Fruit fly (Drosophila melanogaster) whole organism: ENCODE results near the gene Mec2.

Experiments used
- CG8478 ChIP-seq: fragments of >200 bp; optimal IDR thresholded peaks from 2 replicates; lab custom pipeline; 2018; ENCODE audit warnings: inconsistent platforms
- Dll ChIP-seq: fragments of >200 bp; optimal IDR thresholded peaks from 2 replicates; lab custom pipeline; 2017
- EcR ChIP-seq, 2 experiments: fragments of >200 bp; optimal IDR thresholded peaks; 2 replicates each; lab custom pipeline; 2017; ENCODE audit warnings: missing biosample characterization in 2 of 2, missing genetic modification characterization in 2 of 2, missing genetic modification reagents in 2 of 2
- pan ChIP-seq: fragments of >200 bp; optimal IDR thresholded peaks from 2 replicates; lab custom pipeline; 2017
- psq ChIP-seq: fragments of >200 bp; optimal IDR thresholded peaks from 2 replicates; lab custom pipeline; 2017
- usp ChIP-seq: fragments of >200 bp; optimal IDR thresholded peaks from 2 replicates; lab custom pipeline; 2017; ENCODE audit warnings: missing biosample characterization, missing genetic modification characterization, mixed read lengths

Mec2 gene

DNA sequence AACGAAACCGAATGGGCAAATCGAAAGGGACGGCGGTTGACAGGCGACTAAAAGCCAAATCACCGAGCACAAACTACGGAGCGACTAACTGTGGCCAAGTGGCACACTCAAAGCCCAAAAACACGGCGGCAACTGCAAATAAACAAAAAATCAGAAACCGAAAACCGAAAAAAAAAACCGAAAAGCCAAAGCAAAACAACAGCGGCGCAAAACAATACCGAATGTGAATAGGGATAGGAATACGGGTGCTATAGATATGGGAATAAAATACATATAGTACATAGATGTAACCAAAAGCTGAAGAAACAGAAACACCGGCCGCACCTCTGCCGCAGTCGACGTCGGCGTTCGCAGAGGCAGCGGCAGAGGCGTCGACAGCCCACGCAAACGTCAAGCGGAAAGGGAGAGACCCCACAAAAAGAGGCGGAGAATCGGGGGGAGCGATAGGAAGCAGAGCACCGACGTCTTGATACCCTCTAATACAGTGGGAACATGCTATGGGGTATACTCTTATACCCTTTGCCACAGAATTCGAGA is 20.7 kb upstream of the Mec2 start, which contains the start of gene RhoGAP18B:
TSS of gene RhoGAP18B (minus strand) at position 51 of the 537 bp plus-strand sequence.
- no peak for TF ChIP-seq pan
- no peak for TF ChIP-seq EcR (GFP tag; optimal IDR thresholded peaks at IDR 0.05; lab: Kevin White, UChicago)
- no peak for TF ChIP-seq Dll (lab: Kevin White, UChicago)
- TF ChIP-seq usp (GFP tag; lab: Kevin White, UChicago) = no peak
- no peak for TF ChIP-seq psq
- TF ChIP-seq CG8478 (lab: Kevin White, UChicago) = no peak

dm6 chrX:19167586-19168403 is 20.0 kb upstream of the Mec2 start:
- TF ChIP-seq psq (no peak), pan (peak; percentile 84)

DNA sequence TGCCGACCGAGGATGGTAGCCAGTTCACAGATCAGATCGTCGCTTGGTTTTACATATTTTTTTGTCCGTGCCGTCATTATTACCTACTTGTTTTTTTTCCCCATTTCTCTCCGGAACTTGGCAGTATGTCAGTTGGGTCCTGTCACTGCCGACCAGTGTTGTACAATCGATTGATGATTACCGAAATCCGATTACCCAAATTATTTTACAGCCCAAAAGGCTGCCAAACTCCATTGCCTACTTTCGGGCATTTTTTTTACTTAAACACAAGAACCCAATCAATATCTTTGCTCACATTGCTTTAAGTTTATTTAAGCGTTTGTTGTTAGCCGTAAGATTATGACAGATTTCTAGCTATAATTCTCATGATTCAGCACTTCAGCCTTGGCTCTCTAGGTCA is 17.0 kb upstream of the Mec2 start, which contains the start of gene Inx5:
TSS of gene Inx5 (minus strand) at position 93 of the 400 bp plus-strand sequence.
- TF ChIP-seq psq (no peak), pan (no peak), CG8478 (lab: Kevin White, UChicago) (no peak), Dll (lab: Kevin White, UChicago) (no peak), usp (GFP tag; lab: Kevin White, UChicago) (no peak), EcR (GFP tag; optimal IDR thresholded peaks at IDR 0.05; lab: Kevin White, UChicago) (no peak)

DNA sequence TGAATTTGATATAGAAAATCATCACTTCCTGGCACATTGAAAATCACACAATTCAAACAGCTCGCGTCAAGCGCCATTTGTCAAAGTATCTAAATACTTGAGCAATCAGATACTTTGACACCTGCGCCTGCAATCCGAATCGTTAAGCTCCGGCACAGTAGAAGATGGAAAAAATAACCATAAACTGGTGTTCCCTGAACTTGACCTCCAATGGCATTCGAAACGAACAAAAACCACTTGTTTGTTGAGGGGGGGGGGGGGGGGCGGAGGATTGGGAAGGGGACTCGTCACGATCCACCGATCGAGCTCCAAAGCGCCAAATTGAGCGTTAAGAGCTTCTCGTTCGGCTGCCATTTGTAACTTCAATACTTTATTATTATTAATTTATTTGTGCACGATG is 15.9 kb upstream of the Mec2 start:
- TF ChIP-seq Dll (lab: Kevin White, UChicago) (no peak), psq (no peak), usp (GFP tag; lab: Kevin White, UChicago) (no peak), CG8478 (lab: Kevin White, UChicago) (no peak), pan (no peak), EcR (GFP tag; optimal IDR thresholded peaks at IDR 0.05; lab: Kevin White, UChicago) (no peak)

DNA sequence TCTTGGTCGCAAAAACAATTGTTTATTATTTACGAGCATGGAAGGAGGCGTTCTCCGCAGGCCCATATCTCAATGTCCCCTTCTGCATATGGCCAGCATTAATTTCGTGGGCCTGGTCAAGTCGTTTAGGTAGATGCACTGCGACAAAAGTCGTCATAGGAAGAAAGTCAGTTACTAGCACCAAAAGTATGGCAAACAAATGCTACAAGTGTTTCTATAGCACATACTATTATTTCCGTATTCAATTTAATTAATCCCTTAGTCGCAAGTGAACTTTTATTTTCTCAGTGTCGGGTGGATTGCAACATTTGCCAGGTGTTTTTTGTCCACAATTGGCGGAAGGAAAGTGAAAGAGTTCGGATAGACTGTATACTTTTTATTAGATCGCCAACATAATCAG is 14.9 kb upstream of the Mec2 start:
- TF ChIP-seq psq (no peak), CG8478 (lab: Kevin White, UChicago) (no peak), pan (no peak), EcR (GFP tag; optimal IDR thresholded peaks at IDR 0.05; lab: Kevin White, UChicago) (no peak), Dll (lab: Kevin White, UChicago) (no peak), usp (GFP tag; lab: Kevin White, UChicago) (no peak)

- TF ChIP-seq Dll (lab: Kevin White, UChicago) (no peak), EcR (GFP tag; optimal IDR thresholded peaks at IDR 0.05; lab: Kevin White, UChicago) (no peak), psq (no peak), pan (no peak), usp (GFP tag; lab: Kevin White, UChicago) (no peak), CG8478 (lab: Kevin White, UChicago) (no peak)
These were observed 13.7 kb upstream of the Mec2 start for dm6 chrX:19174092-19174491.

dm6 chrX:19174850-19175571 is 12.8 kb upstream of the Mec2 start, which contains the start of gene CG33939:
CG33939 (minus strand) TSS chrX:19174900.
- no peak for TF ChIP-seq pan
- no peak for TF ChIP-seq Dll (lab: Kevin White, UChicago)
- no peak for TF ChIP-seq usp (GFP tag; lab: Kevin White, UChicago)
- no peak for TF ChIP-seq CG8478 (lab: Kevin White, UChicago)
- no peak for TF ChIP-seq EcR (GFP tag; optimal IDR thresholded peaks at IDR 0.05; lab: Kevin White, UChicago)
- no peak for TF ChIP-seq psq

DNA sequence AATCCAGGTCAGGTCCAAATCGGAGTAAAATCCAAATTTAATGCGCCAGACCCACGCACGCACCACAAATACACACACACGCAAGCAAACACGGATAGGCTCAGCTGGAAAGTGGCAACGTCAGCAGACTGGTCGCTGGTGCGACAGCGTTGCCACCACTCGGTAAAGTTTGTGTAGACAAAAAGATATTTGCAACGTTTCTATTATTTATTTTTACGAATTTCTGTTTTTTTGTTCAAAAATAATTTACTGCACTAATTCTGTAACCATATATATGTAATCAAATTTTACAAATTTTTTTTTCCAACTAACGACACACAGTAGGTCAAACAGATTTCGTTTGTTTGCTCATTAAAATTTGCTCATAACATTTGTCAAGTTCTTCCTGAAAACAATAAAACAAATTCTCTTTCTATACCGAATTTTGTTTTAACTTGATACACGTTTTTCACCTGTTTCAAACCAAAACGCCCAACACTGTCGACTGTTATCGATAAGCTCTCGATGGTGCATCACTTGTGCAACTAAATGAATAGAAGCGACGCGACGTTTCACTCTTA is 8.1 kb upstream of the Mec2 start, which contains the start of the genes CG7556 and CG7453:
TSS of gene CG7556 (minus strand) at position 135 of the 560 bp plus-strand sequence.
TSS of gene CG7453 (plus strand) at position 478 of the 560 bp plus-strand sequence.
- no peak for TF ChIP-seq pan
- no peak for TF ChIP-seq CG8478 (lab: Kevin White, UChicago)
- TF ChIP-seq Dll (lab: Kevin White, UChicago) = no peak
- no peak for TF ChIP-seq usp (GFP tag; lab: Kevin White, UChicago)
- no peak for TF ChIP-seq EcR (GFP tag; optimal IDR thresholded peaks at IDR 0.05; lab: Kevin White, UChicago)
- no peak for TF ChIP-seq psq

dm6 chrX:19183121-19183520 is 4.7 kb upstream of the Mec2 start, which contains the start of gene CG33253:
CG33253 (plus strand) TSS chrX:19183421.
- TF ChIP-seq usp (GFP tag; lab: Kevin White, UChicago) (no peak), psq (no peak), EcR (GFP tag; optimal IDR thresholded peaks at IDR 0.05; lab: Kevin White, UChicago) (no peak), pan (no peak), Dll (lab: Kevin White, UChicago) (no peak), CG8478 (lab: Kevin White, UChicago) (no peak)

DNA sequence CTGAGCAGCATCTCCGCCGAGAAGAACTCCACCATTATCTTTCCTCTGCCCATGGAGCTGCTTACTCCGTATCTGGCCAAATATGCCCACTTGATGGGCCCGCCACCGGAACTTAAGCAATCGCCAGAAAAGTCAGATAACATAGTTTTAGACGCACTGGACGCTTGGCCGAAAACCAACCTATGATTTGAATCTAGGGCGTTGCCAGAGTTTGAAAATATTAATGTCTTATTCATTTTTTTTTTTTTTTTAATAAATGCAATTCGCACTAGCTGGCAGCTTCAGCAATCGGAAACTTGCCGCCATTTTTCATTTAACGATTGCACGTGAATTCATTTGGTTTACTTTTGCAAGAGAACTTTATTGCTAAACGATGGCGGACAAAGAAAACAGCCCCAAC is 2.1 kb downstream of the Mec2 start, which contains the start of gene HP1D3csd:
TSS of gene HP1D3csd (plus strand) at position 312 of the 400 bp plus-strand sequence.
- TF ChIP-seq pan = no peak
- TF ChIP-seq Dll (lab: Kevin White, UChicago) = no peak
- TF ChIP-seq EcR (GFP tag; optimal IDR thresholded peaks at IDR 0.05; lab: Kevin White, UChicago) = no peak
- no peak for TF ChIP-seq CG8478 (lab: Kevin White, UChicago)
- no peak for TF ChIP-seq usp (GFP tag; lab: Kevin White, UChicago)
- no peak for TF ChIP-seq psq

- TF ChIP-seq pan (no peak), usp (GFP tag; lab: Kevin White, UChicago) (no peak), CG8478 (lab: Kevin White, UChicago) (no peak), EcR (GFP tag; optimal IDR thresholded peaks at IDR 0.05; lab: Kevin White, UChicago) (no peak), Dll (lab: Kevin White, UChicago) (no peak), psq (no peak)
These were observed 3.2 kb downstream of the Mec2 start for dm6 chrX:19191050-19191449.
